Worm (Caenorhabditis elegans) whole organism, young adult: ENCODE data around the gene T12G3.2.

ENCODE experiments used
- F10E7.11 ChIP-seq: sonication (generic microtip); optimal IDR thresholded peaks from 2 replicates; lab custom pipeline; 2017; ENCODE audit warnings: mild to moderate bottlenecking, missing genetic modification characterization, moderate library complexity, missing compliant biosample characterization
- F33H1.4 ChIP-seq: fragments of 200-800 bp; sonication (Bioruptor generic); IDR thresholded peaks from 2 replicates; pipeline ENCODE4 v1.3.6; 2022; ENCODE audit warnings: missing genetic modification reagents, missing genetic modification characterization, missing compliant biosample characterization
- F52B5.7 ChIP-seq: sonication (generic microtip); optimal IDR thresholded peaks from 2 replicates; lab custom pipeline; 2016; ENCODE audit warnings: mild to moderate bottlenecking, missing genetic modification characterization, missing compliant biosample characterization
- ccch-3 ChIP-seq: fragments of 200-800 bp; sonication (Bioruptor generic); optimal IDR thresholded peaks from 2 replicates; lab custom pipeline; 2018; ENCODE audit warnings: mild to moderate bottlenecking, missing genetic modification characterization, missing compliant biosample characterization
- cebp-2 ChIP-seq: fragments of 200-800 bp; sonication (Bioruptor generic); IDR thresholded peaks from 2 replicates; pipeline ENCODE4 v1.3.6; 2022; ENCODE audit warnings: missing genetic modification characterization, missing compliant biosample characterization
- dpff-1 ChIP-seq: sonication (generic microtip); optimal IDR thresholded peaks from 2 replicates; lab custom pipeline; 2017; ENCODE audit warnings: mild to moderate bottlenecking, missing genetic modification characterization, missing compliant biosample characterization
- let-607 ChIP-seq, 2 experiments: fragments of 200-800 bp in 1 of 2; sonication (Bioruptor generic) in 1 of 2; sonication (generic microtip) in 1 of 2; optimal IDR thresholded peaks; 2 replicates each; lab custom pipeline; 2016 to 2018; ENCODE audit warnings: mild to moderate bottlenecking in 2 of 2, missing compliant biosample characterization in 2 of 2, missing genetic modification characterization in 2 of 2, moderate library complexity in 2 of 2, missing genotype in 1 of 2
- madf-8 ChIP-seq: fragments of 200-800 bp; sonication (Bioruptor generic); conservative IDR thresholded peaks from 2 replicates; pipeline ENCODE4 v1.3.6; 2022; ENCODE audit warnings: missing genetic modification reagents, missing genetic modification characterization, missing compliant biosample characterization
- mcd-1 ChIP-seq: fragments of 200-800 bp; sonication (Bioruptor generic); IDR thresholded peaks from 2 replicates; pipeline ENCODE4 v1.3.6; 2022; ENCODE audit warnings: missing genetic modification reagents, missing genetic modification characterization, missing compliant biosample characterization
- mel-28 ChIP-seq: sonication (generic microtip); optimal IDR thresholded peaks from 2 replicates; lab custom pipeline; 2016; ENCODE audit warnings: borderline replicate concordance, mild to moderate bottlenecking, missing genetic modification characterization, missing compliant biosample characterization
- nhr-27 ChIP-seq: fragments of 200-800 bp; sonication (Bioruptor generic); optimal IDR thresholded peaks from 2 replicates; lab custom pipeline; 2018; ENCODE audit warnings: mild to moderate bottlenecking, missing genetic modification characterization, moderate library complexity, missing compliant biosample characterization
- snpc-4 ChIP-seq, 5 experiments: fragments of 150-350 bp in 1 of 5; sonication (generic microtip) in 4 of 5; optimal IDR thresholded peaks; 2 replicates each; lab custom pipeline; 2014 to 2018; ENCODE audit warnings: missing genetic modification characterization in 5 of 5, missing biosample characterization in 3 of 5, antibody characterized with exemption in 2 of 5, mild to moderate bottlenecking in 2 of 5, missing compliant biosample characterization in 2 of 5, missing genotype in 2 of 5, moderate library complexity in 2 of 5, missing genetic modification reagents in 1 of 5
- ztf-26 ChIP-seq: sonication (generic microtip); optimal IDR thresholded peaks from 2 replicates; lab custom pipeline; 2017; ENCODE audit warnings: missing genetic modification characterization, missing compliant biosample characterization

DNA sequence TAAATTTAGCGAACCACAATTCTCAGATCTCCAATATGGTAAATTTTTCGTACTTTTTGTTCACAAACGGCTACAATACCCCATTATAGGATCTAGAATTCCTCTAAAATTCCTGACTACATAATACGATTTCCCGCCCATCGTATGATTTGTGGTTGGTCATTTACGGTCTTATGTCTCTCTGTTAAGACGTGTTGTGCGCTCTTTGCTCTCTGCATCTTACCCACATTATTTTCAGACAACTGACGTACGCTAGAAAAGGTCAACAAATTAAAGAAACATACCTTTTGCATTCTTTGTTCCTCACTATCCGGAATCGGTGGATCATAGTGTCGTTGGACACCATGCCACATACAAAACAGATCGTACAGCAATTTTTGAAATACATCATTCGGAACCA lies 3.7 kb downstream of the T12G3.2 start:
- TF ChIP-seq ccch-3 (no peak), cebp-2 (GFP tag; lab: Robert Waterston, UW) (no peak), dpff-1 (tag; lab: Kevin White, UChicago) (no peak), F10E7.11 (tag; lab: Kevin White, UChicago) (no peak), mel-28 (no peak), nhr-27 (tag; lab: Kevin White, UChicago) (no peak), snpc-4 (GFP tag; optimal IDR thresholded peaks at IDR 0.05; lab: Kevin White, UChicago) (no peak), snpc-4 (tag; optimal IDR thresholded peaks at IDR 0.05; lab: Kevin White, UChicago) (no peak), F52B5.7 (tag; lab: Kevin White, UChicago) (no peak), madf-8 (no peak), mcd-1 (GFP tag; lab: Robert Waterston, UW) (no peak), let-607 (tag; optimal IDR thresholded peaks at IDR 0.05; lab: Kevin White, UChicago) (no peak), ztf-26 (tag; lab: Kevin White, UChicago) (no peak), F33H1.4 (GFP tag; lab: Robert Waterston, UW) (no peak)
